Worm (Caenorhabditis elegans): ENCODE measurements around the gene K01B6.3.

K01B6.3 gene

DNA sequence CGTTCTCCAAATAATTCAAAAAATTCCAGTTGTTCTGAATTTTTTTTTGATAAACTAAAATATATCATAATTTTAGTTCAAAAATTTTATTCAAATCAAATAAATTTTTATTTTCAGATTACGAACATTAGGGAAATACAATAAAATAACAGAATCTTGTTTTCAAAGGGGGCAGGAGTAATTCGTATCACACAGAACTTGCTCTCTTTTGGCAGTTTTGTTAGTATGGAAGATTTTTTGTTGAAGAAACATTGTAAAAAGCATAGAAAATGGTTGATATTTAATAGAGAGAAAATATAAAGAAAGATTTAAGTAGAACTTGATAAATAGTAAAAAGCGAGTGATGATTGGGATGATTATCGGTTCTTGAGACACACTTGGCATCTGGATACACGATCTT lies 36.8 kb downstream of the K01B6.3 start:
- TF ChIP-seq nhr-25 (tag; optimal IDR thresholded peaks at IDR 0.05), result no peak

DNA sequence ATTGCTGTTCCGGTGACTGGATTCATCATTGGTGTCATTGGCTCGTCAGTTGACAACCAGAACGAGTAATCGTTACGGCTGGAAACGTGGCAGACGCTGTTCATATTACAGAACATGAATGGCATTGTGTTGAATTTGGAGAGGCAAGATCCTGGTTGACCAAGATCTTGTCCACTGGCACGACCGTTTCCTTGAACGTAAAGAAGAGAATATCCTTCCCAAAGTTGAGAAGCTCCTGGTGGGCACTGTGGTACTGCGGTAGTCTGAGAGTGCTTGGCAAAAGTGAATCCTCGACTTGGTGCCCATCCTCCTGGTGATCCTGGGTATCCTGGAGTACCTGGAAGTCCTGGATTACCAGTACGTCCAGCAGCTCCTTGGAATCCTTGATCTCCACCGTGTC lies 37.9 kb downstream of the K01B6.3 start:
- TF ChIP-seq sma-3 (GFP tag; optimal IDR thresholded peaks at IDR 0.05) (no peak), unc-55 (GFP tag; optimal IDR thresholded peaks at IDR 0.05) (no peak), skn-1 (tag; optimal IDR thresholded peaks at IDR 0.05) (no peak), zag-1 (tag; optimal IDR thresholded peaks at IDR 0.05) (no peak), ceh-16 (tag; optimal IDR thresholded peaks at IDR 0.05) (no peak), ZK546.5 (tag; optimal IDR thresholded peaks at IDR 0.05) (no peak)

DNA sequence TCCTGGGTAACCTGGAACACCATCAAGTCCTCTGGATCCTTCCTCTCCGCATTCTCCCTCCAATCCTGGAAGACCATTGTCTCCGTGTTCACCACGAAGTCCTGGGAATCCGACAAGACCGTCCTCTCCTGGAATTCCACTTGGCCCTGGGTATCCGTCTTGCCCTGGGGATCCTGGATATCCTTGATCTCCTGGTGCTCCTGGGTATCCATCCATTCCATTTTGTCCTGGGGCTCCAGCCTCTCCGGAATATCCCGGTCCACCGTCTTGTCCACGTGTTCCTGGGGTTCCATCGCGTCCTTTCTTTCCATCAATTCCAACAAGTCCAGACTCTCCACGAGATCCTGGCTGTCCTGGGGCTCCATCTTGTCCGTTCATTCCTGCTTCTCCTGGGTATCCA lies 40.0 kb downstream of the K01B6.3 start:
- TF ChIP-seq nhr-129 (tag; optimal IDR thresholded peaks at IDR 0.05) (no peak), ama-1 (optimal IDR thresholded peaks at IDR 0.05) (no peak), blmp-1 (tag; optimal IDR thresholded peaks at IDR 0.05; ENCODE audit: insufficient read depth) (no peak), mab-5 (tag; optimal IDR thresholded peaks at IDR 0.05) (no peak), nhr-11 (tag; optimal IDR thresholded peaks at IDR 0.05) (no peak), ztf-1 (GFP tag; conservative IDR thresholded peaks at IDR 0.05) (no peak), sma-3 (GFP tag; optimal IDR thresholded peaks at IDR 0.05) (no peak)

DNA sequence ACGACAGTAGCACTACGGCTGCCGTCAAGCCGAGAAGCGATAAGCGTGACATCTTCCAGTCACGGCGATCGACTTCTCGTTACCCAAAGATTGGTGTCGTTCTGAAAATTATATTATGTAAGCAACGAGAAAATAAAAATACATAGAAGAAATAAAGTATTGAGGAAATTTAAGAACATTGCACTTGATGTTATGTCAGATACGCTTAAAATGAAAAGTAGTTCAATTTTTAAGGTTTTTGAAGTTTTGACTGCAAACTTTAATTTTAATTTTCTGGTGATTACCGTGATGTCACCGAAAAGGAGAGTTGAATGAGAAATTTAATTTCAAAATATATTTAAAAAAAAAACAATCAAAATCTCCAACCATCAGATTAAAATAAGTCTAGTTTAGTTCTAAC lies 44.3 kb downstream of the K01B6.3 start, which contains the start of gene emb-9:
Gene emb-9 (minus strand): TSS at position 101 of the 400 bp plus-strand sequence.
- no peak for TF ChIP-seq unc-62 (GFP tag; optimal IDR thresholded peaks at IDR 0.05)
- no peak for TF ChIP-seq lin-11 (tag; optimal IDR thresholded peaks at IDR 0.05)
- TF ChIP-seq ztf-11 (tag; optimal IDR thresholded peaks at IDR 0.05), result no peak
- TF ChIP-seq nhr-25 (tag; optimal IDR thresholded peaks at IDR 0.05), result no peak
- TF ChIP-seq egl-27 (tag; optimal IDR thresholded peaks at IDR 0.05), result no peak
- TF ChIP-seq sma-9 (GFP tag; optimal IDR thresholded peaks at IDR 0.05), result no peak
- TF ChIP-seq sma-9 (tag; optimal IDR thresholded peaks at IDR 0.05), result no peak
- TF ChIP-seq nhr-77 (tag; optimal IDR thresholded peaks at IDR 0.05), result no peak
- TF ChIP-seq nhr-21 (tag; optimal IDR thresholded peaks at IDR 0.05), result no peak
- TF ChIP-seq elt-1 (tag; optimal IDR thresholded peaks at IDR 0.05), result no peak
- no peak for TF ChIP-seq skn-1 (tag; optimal IDR thresholded peaks at IDR 0.05)

DNA sequence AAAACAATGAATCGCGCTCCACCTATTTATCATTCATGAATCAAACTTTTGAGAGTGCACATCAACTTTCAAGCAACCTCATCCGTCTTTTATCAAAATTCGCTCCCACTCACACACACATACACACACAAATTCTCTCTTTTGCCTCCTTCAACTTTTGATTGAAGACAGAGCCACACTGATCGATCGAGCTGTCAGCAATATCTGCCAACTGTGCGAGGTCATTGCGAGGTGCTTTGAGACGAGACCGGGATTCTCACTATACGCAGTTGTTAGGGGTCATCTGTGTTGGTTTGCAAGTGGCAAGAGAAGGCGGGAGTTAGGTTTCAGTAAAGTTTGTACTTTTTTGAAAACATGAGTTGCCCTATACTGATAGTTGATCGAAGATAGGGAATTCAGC lies 46.1 kb downstream of the K01B6.3 start:
- no peak for TF ChIP-seq crh-2 (tag; optimal IDR thresholded peaks at IDR 0.05)
- peak; percentile 49 for TF ChIP-seq nhr-129 (tag; optimal IDR thresholded peaks at IDR 0.05)
- TF ChIP-seq sem-4 (tag; optimal IDR thresholded peaks at IDR 0.05), result no peak
- TF ChIP-seq F13H6.1 (tag; optimal IDR thresholded peaks at IDR 0.05), result peak; percentile 36
- no peak for TF ChIP-seq nhr-25 (tag; optimal IDR thresholded peaks at IDR 0.05)
- TF ChIP-seq skn-1 (tag; optimal IDR thresholded peaks at IDR 0.05), result no peak
- no peak for TF ChIP-seq lin-13 (GFP tag; optimal IDR thresholded peaks at IDR 0.05)

DNA sequence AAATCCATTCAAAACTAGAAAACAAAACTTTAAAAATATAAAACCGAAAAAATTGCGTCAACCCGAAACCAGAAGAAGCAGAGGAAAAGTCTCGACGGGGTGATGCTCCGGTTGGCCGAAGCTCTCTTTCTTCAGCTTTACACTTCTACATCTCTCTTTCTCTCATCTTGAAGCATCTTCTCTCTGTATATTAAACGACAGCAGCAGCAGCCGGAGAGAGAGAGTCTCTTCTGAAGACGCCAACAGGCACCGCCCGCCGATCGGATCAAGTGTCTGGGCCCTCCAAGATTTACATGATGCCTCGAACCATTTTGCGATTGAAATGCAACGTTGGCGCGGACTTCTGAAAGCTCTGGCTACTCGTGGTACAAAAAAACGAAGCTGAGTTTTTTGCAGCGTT lies 46.7 kb downstream of the K01B6.3 start:
- TF ChIP-seq nhr-129 (tag; optimal IDR thresholded peaks at IDR 0.05), result peak; percentile 8
- TF ChIP-seq unc-39 (tag; optimal IDR thresholded peaks at IDR 0.05), result no peak
- peak; percentile 9 for TF ChIP-seq sma-9 (GFP tag; optimal IDR thresholded peaks at IDR 0.05)
- TF ChIP-seq sma-9 (tag; optimal IDR thresholded peaks at IDR 0.05), result no peak
